Fruit fly (Drosophila melanogaster) whole organism, adult: ENCODE data around the gene Dhdds.

Experiments used
- CG11617 ChIP-seq: fragments of 200-800 bp; sonication (Bioruptor generic); optimal IDR thresholded peaks from 2 replicates; lab custom pipeline; 2017; ENCODE audit warnings: mild to moderate bottlenecking, missing biosample characterization, missing genetic modification reagents, missing genetic modification characterization
- CG12768 ChIP-seq: fragments of 200-800 bp; sonication (Bioruptor generic); optimal IDR thresholded peaks from 2 replicates; lab custom pipeline; 2017; ENCODE audit warnings: missing biosample characterization, missing genetic modification characterization, mild to moderate bottlenecking, moderate library complexity, missing genetic modification reagents
- CG14711 ChIP-seq: fragments of 200-800 bp; sonication (Bioruptor generic); optimal IDR thresholded peaks from 2 replicates; lab custom pipeline; 2018; ENCODE audit warnings: missing biosample characterization, mild to moderate bottlenecking, missing genetic modification characterization, moderate library complexity
- CG33017 ChIP-seq: fragments of 200-800 bp; sonication (Bioruptor generic); optimal IDR thresholded peaks from 2 replicates; lab custom pipeline; 2018; ENCODE audit warnings: missing biosample characterization, mild to moderate bottlenecking, missing genetic modification characterization, moderate library complexity
- CG5204 ChIP-seq: fragments of 200-800 bp; sonication (Bioruptor generic); optimal IDR thresholded peaks from 2 replicates; lab custom pipeline; 2016; ENCODE audit warnings: missing biosample characterization, missing genetic modification characterization
- CG7045 ChIP-seq: fragments of 200-800 bp; sonication (Bioruptor generic); optimal IDR thresholded peaks from 2 replicates; lab custom pipeline; 2017; ENCODE audit warnings: missing biosample characterization, mild to moderate bottlenecking, missing genetic modification characterization
- CG7101 ChIP-seq: fragments of 200-800 bp; sonication (Bioruptor generic); optimal IDR thresholded peaks from 2 replicates; lab custom pipeline; 2018; ENCODE audit warnings: missing biosample characterization, mild to moderate bottlenecking, missing genetic modification characterization, moderate library complexity
- Clk ChIP-seq: fragments of 200-800 bp; sonication (Bioruptor generic); optimal IDR thresholded peaks from 2 replicates; lab custom pipeline; 2017; ENCODE audit warnings: missing biosample characterization, missing genetic modification characterization
- Hr96 ChIP-seq: fragments of 200-800 bp; sonication (Bioruptor generic); optimal IDR thresholded peaks from 2 replicates; lab custom pipeline; 2016; ENCODE audit warnings: missing biosample characterization, missing genetic modification characterization
- bab1 ChIP-seq: fragments of 200-800 bp; sonication (Bioruptor generic); optimal IDR thresholded peaks from 3 replicates; lab custom pipeline; 2019; ENCODE audit warnings: missing biosample characterization, mild to moderate bottlenecking, missing genetic modification characterization, moderate library complexity
- cic ChIP-seq: fragments of 200-800 bp; sonication (Bioruptor generic); optimal IDR thresholded peaks from 2 replicates; lab custom pipeline; 2017; ENCODE audit warnings: missing biosample characterization, mild to moderate bottlenecking, missing genetic modification characterization, moderate library complexity
- cnc ChIP-seq, 2 experiments: fragments of >200 bp; optimal IDR thresholded peaks; 2 replicates each; lab custom pipeline; 2017
- ovo ChIP-seq: fragments of 200-800 bp; sonication (Bioruptor generic); optimal IDR thresholded peaks from 2 replicates; lab custom pipeline; 2016; ENCODE audit warnings: missing biosample characterization, missing genetic modification characterization
- pad ChIP-seq: fragments of 200-800 bp; sonication (Bioruptor generic); optimal IDR thresholded peaks from 3 replicates; lab custom pipeline; 2017; ENCODE audit warnings: missing biosample characterization, missing genetic modification characterization, mild to moderate bottlenecking, moderate library complexity, missing genetic modification reagents
- toe ChIP-seq: fragments of 200-800 bp; sonication (Bioruptor generic); optimal IDR thresholded peaks from 2 replicates; lab custom pipeline; 2016; ENCODE audit warnings: missing biosample characterization, missing genetic modification characterization

Gene Dhdds

DNA sequence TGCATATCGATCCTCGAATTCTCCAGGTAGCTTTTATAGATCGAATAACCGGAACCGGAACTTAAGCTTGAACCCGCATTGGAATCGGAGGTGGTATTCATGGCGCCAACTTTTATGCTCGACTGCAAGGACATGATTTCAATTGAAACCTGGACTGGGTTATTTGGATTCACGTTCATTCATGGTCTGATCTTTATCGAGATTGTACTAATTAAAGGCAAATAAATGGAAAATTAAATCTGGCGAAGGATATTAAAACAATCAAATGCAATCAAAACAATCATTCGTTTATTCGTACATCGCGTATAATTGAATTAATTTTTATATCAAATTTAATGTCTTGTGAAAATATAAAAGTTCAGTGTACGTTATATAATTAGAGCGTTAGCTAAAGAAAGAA, 49.2 kb downstream of the Dhdds start, which contains the start of gene Ir7f:
Gene Ir7f, minus strand, starts transcription at position 101 of the 400 bp plus-strand sequence.
- no peak for TF ChIP-seq CG7045 (GFP tag; lab: Kevin White, UChicago)
- no peak for TF ChIP-seq CG14711 (tag; lab: Kevin White, UChicago)
- no peak for TF ChIP-seq CG11617 (GFP tag; lab: Kevin White, UChicago)
- no peak for TF ChIP-seq ovo
- no peak for TF ChIP-seq Hr96 (GFP tag; lab: Kevin White, UChicago)
- no peak for TF ChIP-seq CG33017 (tag; lab: Kevin White, UChicago)
- TF ChIP-seq CG7101 = no peak
- no peak for TF ChIP-seq CG5204
- no peak for TF ChIP-seq bab1 (GFP tag; lab: Kevin White, UChicago)
- no peak for TF ChIP-seq Clk
- no peak for TF ChIP-seq toe (GFP tag; lab: Kevin White, UChicago)
- no peak for TF ChIP-seq cnc (optimal IDR thresholded peaks at IDR 0.05; lab: Kevin White, UChicago)
- no peak for TF ChIP-seq CG12768 (GFP tag; lab: Kevin White, UChicago)
- no peak for TF ChIP-seq cic
- TF ChIP-seq pad (GFP tag; lab: Kevin White, UChicago) = no peak
